Fruit fly (Drosophila melanogaster) S2 (cell line): ENCODE data around the gene Prosbeta4.

ENCODE experiments used
- CG8478 ChIP-seq: fragments of >200 bp; optimal IDR thresholded peaks from 2 replicates; lab custom pipeline; 2018
- CTCF ChIP-seq, 2 experiments: fragments of >200 bp; optimal IDR thresholded peaks; 2 replicates each; lab custom pipeline; 2018

DNA sequence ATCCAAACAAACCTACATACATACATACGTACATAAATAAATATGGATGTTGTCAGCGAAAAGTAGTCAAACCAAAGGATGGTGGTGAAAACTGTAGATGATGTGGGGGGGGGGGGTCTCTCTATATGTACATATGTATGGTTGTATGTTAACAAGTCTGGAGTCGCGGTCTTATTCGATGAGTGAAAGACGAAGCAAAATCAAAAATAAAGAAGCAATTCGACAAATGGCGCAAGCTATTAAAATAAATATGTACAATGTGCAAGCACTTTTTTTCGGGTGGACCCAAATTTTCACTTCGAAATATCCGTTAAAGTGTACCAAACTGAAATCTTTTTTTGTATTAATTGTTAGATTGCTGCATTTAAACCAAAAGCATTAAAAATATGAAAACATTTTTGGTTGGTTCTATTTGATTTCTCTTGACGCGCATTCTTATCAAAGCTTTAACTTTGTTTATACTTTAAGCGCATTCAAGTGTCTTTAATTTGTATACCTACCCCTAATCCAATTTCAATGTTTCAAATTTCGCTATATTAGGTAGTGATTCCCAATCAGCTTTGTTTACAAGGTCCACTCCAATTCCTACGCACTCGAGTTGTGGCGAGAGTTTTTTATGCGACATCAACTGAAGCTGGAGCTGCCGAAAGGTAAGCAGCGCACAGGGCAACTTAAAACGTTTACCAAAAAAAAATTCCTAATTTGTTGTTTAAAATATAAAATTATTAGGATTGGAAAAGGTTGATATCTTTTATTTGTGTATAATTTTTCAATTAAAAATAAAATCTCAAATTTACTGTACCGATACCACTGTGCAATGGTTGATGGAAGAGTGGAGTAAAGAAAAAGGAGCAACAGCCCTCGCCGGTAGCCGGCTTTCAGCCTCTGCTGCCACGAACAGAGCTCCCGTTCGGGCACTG, 47.7 kb downstream of the Prosbeta4 start, which contains the start of gene CG31807:
- TF ChIP-seq CTCF (optimal IDR thresholded peaks at IDR 0.05; lab: Kevin White, UChicago) (no peak), CG8478 (lab: Kevin White, UChicago) (no peak)
